Worm (Caenorhabditis elegans): ENCODE results near the gene C48D1.9.

ce11 chrIV:13258872-13259271 is 49.4 kb upstream of the C48D1.9 start, which contains the start of gene JC8.16:
- TF ChIP-seq lin-39 (tag; optimal IDR thresholded peaks at IDR 0.05) (no peak), mdl-1 (tag; optimal IDR thresholded peaks at IDR 0.05) (no peak), ztf-11 (tag; optimal IDR thresholded peaks at IDR 0.05) (no peak), ceh-16 (tag; optimal IDR thresholded peaks at IDR 0.05) (no peak), zag-1 (tag; optimal IDR thresholded peaks at IDR 0.05) (no peak), alr-1 (tag; optimal IDR thresholded peaks at IDR 0.05) (no peak)
